Fruit fly (Drosophila melanogaster) whole organism, embryonic: ENCODE measurements around the gene CG13306.

ENCODE experiments used
- CG10321 ChIP-seq: fragments of 200-800 bp; sonication (Bioruptor generic); IDR thresholded peaks from 2 replicates; pipeline ENCODE4 v1.3.6; 2022; ENCODE audit warnings: missing biosample characterization, missing genetic modification characterization
- CG10654 ChIP-seq: fragments of 200-800 bp; sonication (Bioruptor generic); optimal IDR thresholded peaks from 2 replicates; lab custom pipeline; 2016; ENCODE audit warnings: missing biosample characterization, missing genetic modification characterization
- CG12391 ChIP-seq: fragments of 200-800 bp; sonication (Bioruptor generic); optimal IDR thresholded peaks from 3 replicates; lab custom pipeline; 2018; ENCODE audit warnings: missing biosample characterization, mild to moderate bottlenecking, missing genetic modification characterization, moderate library complexity
- CG12769 ChIP-seq: fragments of 200-800 bp; sonication (Bioruptor generic); optimal IDR thresholded peaks from 2 replicates; lab custom pipeline; 2019; ENCODE audit warnings: missing biosample characterization, mild to moderate bottlenecking, missing genetic modification characterization, moderate library complexity
- CG12942 ChIP-seq: fragments of 200-800 bp; sonication (Bioruptor generic); optimal IDR thresholded peaks from 3 replicates; lab custom pipeline; 2016; ENCODE audit warnings: missing biosample characterization, missing genetic modification characterization
- CG13296 ChIP-seq: fragments of 200-800 bp; sonication (Bioruptor generic); optimal IDR thresholded peaks from 3 replicates; lab custom pipeline; 2018; ENCODE audit warnings: missing biosample characterization, mild to moderate bottlenecking, missing genetic modification characterization
- CG13624 ChIP-seq: fragments of 200-800 bp; sonication (Bioruptor generic); optimal IDR thresholded peaks from 2 replicates; lab custom pipeline; 2016; ENCODE audit warnings: missing biosample characterization, missing genetic modification characterization
- CG14014 ChIP-seq: fragments of 200-800 bp; sonication (Bioruptor generic); IDR thresholded peaks from 2 replicates; pipeline ENCODE4 v1.3.6; 2022; ENCODE audit warnings: missing biosample characterization, missing genetic modification characterization
- CG15601 ChIP-seq: fragments of 200-800 bp; sonication (Bioruptor generic); optimal IDR thresholded peaks from 3 replicates; lab custom pipeline; 2019; ENCODE audit warnings: missing biosample characterization, mild to moderate bottlenecking, missing genetic modification characterization, moderate library complexity
- CG16813 ChIP-seq: fragments of 200-800 bp; sonication (Bioruptor generic); IDR thresholded peaks from 3 replicates; pipeline ENCODE4 v1.3.6; 2022; ENCODE audit warnings: missing biosample characterization, missing genetic modification characterization; ENCODE audit not compliant: partially characterized antibody
- CG17361 ChIP-seq: fragments of 200-800 bp; sonication (Bioruptor generic); IDR thresholded peaks from 3 replicates; pipeline ENCODE4 v1.3.6; 2022; ENCODE audit warnings: missing biosample characterization, missing genetic modification characterization
- CG34422 ChIP-seq: fragments of 200-800 bp; sonication (Bioruptor generic); IDR thresholded peaks from 3 replicates; pipeline ENCODE4 v1.3.6; 2022; ENCODE audit warnings: missing biosample characterization, missing genetic modification characterization
- CG3726 ChIP-seq: fragments of 200-800 bp; sonication (Bioruptor generic); IDR thresholded peaks from 3 replicates; pipeline ENCODE4, ENCODE4 v1.3.6; 2022; ENCODE audit warnings: missing biosample characterization, missing genetic modification characterization
- CG8359 ChIP-seq: fragments of 200-800 bp; sonication (Bioruptor generic); optimal IDR thresholded peaks from 2 replicates; lab custom pipeline; 2017; ENCODE audit warnings: missing biosample characterization, mild to moderate bottlenecking, missing genetic modification characterization, borderline replicate concordance
- CG8765 ChIP-seq: fragments of 200-800 bp; sonication (Bioruptor generic); IDR thresholded peaks from 2 replicates; pipeline ENCODE4 v1.3.6; 2022; ENCODE audit warnings: missing biosample characterization, missing genetic modification characterization
- CG9932 ChIP-seq: fragments of 200-800 bp; sonication (Bioruptor generic); IDR thresholded peaks from 2 replicates; pipeline ENCODE4 v1.3.6; 2022; ENCODE audit warnings: missing biosample characterization, missing genetic modification characterization
- CrebB ChIP-seq: fragments of 200-800 bp; sonication (Bioruptor generic); optimal IDR thresholded peaks from 3 replicates; lab custom pipeline; 2018; ENCODE audit warnings: missing biosample characterization, mild to moderate bottlenecking, missing genetic modification characterization
- Dip3 ChIP-seq: fragments of 200-800 bp; sonication (Bioruptor generic); optimal IDR thresholded peaks from 3 replicates; lab custom pipeline; 2016; ENCODE audit warnings: missing biosample characterization, missing genetic modification characterization
- Drgx ChIP-seq: fragments of 200-800 bp; sonication (Bioruptor generic); IDR thresholded peaks from 2 replicates; pipeline ENCODE4 v1.3.6; 2022; ENCODE audit warnings: missing biosample characterization, missing genetic modification characterization
- E2f2 ChIP-seq: fragments of 200-800 bp; sonication (Bioruptor generic); IDR thresholded peaks from 2 replicates; pipeline ENCODE4 v1.3.6; 2022; ENCODE audit warnings: missing biosample characterization, missing genetic modification characterization
- Elba2 ChIP-seq: fragments of 200-800 bp; sonication (Bioruptor generic); optimal IDR thresholded peaks from 3 replicates; lab custom pipeline; 2016; ENCODE audit warnings: missing biosample characterization, missing genetic modification characterization
- Hand ChIP-seq: fragments of 200-800 bp; sonication (Bioruptor generic); optimal IDR thresholded peaks from 2 replicates; lab custom pipeline; 2017; ENCODE audit warnings: mild to moderate bottlenecking, missing biosample characterization, missing genetic modification reagents, missing genetic modification characterization
- Hr3 ChIP-seq: fragments of 200-800 bp; sonication (Bioruptor generic); optimal IDR thresholded peaks from 3 replicates; lab custom pipeline; 2016; ENCODE audit warnings: missing biosample characterization, missing genetic modification characterization
- Lhr ChIP-seq: fragments of 200-800 bp; sonication (Bioruptor generic); optimal IDR thresholded peaks from 3 replicates; lab custom pipeline; 2017; ENCODE audit warnings: mild to moderate bottlenecking, missing biosample characterization, missing genetic modification reagents, missing genetic modification characterization
- Lim3 ChIP-seq: fragments of 200-800 bp; sonication (Bioruptor generic); IDR thresholded peaks from 2 replicates; pipeline ENCODE4 v1.3.6; 2022; ENCODE audit warnings: missing biosample characterization, missing genetic modification characterization
- NFAT ChIP-seq: fragments of 200-800 bp; sonication (Bioruptor generic); IDR thresholded peaks from 2 replicates; pipeline ENCODE4 v1.3.6; 2022; ENCODE audit warnings: missing biosample characterization, missing genetic modification characterization
- Oli ChIP-seq: fragments of 200-800 bp; sonication (Bioruptor generic); optimal IDR thresholded peaks from 2 replicates; lab custom pipeline; 2018; ENCODE audit warnings: missing biosample characterization, mild to moderate bottlenecking, missing genetic modification characterization, moderate library complexity
- Sox102F ChIP-seq: fragments of 200-800 bp; sonication (Bioruptor generic); optimal IDR thresholded peaks from 2 replicates; lab custom pipeline; 2018; ENCODE audit warnings: missing biosample characterization, mild to moderate bottlenecking, missing genetic modification characterization, moderate library complexity
- ato ChIP-seq: fragments of 200-800 bp; sonication (Bioruptor generic); IDR thresholded peaks from 2 replicates; pipeline ENCODE4 v1.3.6; 2022; ENCODE audit warnings: missing biosample characterization, missing genetic modification characterization; ENCODE audit not compliant: partially characterized antibody
- bsh ChIP-seq, 2 experiments: fragments of 200-800 bp; sonication (Bioruptor generic); optimal IDR thresholded peaks; 2 replicates each; lab custom pipeline; 2017 to 2018; ENCODE audit warnings: mild to moderate bottlenecking in 2 of 2, missing biosample characterization in 2 of 2, missing genetic modification characterization in 2 of 2, moderate library complexity in 1 of 2
- chm ChIP-seq: fragments of 200-800 bp; sonication (Bioruptor generic); IDR thresholded peaks from 2 replicates; pipeline ENCODE4 v1.3.6; 2022; ENCODE audit warnings: missing biosample characterization, missing genetic modification characterization
- emc ChIP-seq: fragments of 200-800 bp; sonication (Bioruptor generic); optimal IDR thresholded peaks from 2 replicates; lab custom pipeline; 2016; ENCODE audit warnings: missing biosample characterization, missing genetic modification characterization
- eve ChIP-seq, 2 experiments: fragments of >200 bp; optimal IDR thresholded peaks; 2 replicates each; lab custom pipeline; 2017; ENCODE audit warnings: missing biosample characterization in 2 of 2, missing genetic modification characterization in 2 of 2
- fd3F ChIP-seq: fragments of 200-800 bp; sonication (Bioruptor generic); optimal IDR thresholded peaks from 2 replicates; lab custom pipeline; 2018; ENCODE audit warnings: missing biosample characterization, mild to moderate bottlenecking, missing genetic modification characterization, moderate library complexity
- fu2 ChIP-seq: fragments of 200-800 bp; sonication (Bioruptor generic); optimal IDR thresholded peaks from 2 replicates; lab custom pipeline; 2016; ENCODE audit warnings: missing biosample characterization, missing genetic modification characterization
- gro ChIP-seq: fragments of 200-800 bp; sonication (Bioruptor generic); optimal IDR thresholded peaks from 2 replicates; lab custom pipeline; 2016; ENCODE audit warnings: missing biosample characterization, missing genetic modification characterization
- ham ChIP-seq: fragments of 200-800 bp; sonication (Bioruptor generic); IDR thresholded peaks from 2 replicates; pipeline ENCODE4 v1.3.6; 2022; ENCODE audit warnings: missing biosample characterization, missing genetic modification characterization
- hbn ChIP-seq: fragments of 200-800 bp; sonication (Bioruptor generic); IDR thresholded peaks from 2 replicates; pipeline ENCODE4 v1.3.6; 2022; ENCODE audit warnings: missing biosample characterization, missing genetic modification characterization; ENCODE audit not compliant: partially characterized antibody
- her ChIP-seq: fragments of 200-800 bp; sonication (Bioruptor generic); optimal IDR thresholded peaks from 2 replicates; lab custom pipeline; 2016; ENCODE audit warnings: missing biosample characterization, missing genetic modification characterization
- hth ChIP-seq: fragments of >200 bp; optimal IDR thresholded peaks from 2 replicates; lab custom pipeline; 2017; ENCODE audit warnings: inconsistent platforms
- jing ChIP-seq: fragments of 200-800 bp; sonication (Bioruptor generic); optimal IDR thresholded peaks from 2 replicates; lab custom pipeline; 2018; ENCODE audit warnings: missing biosample characterization, mild to moderate bottlenecking, missing genetic modification characterization
- kah ChIP-seq: fragments of 200-800 bp; sonication (Bioruptor generic); optimal IDR thresholded peaks from 2 replicates; lab custom pipeline; 2018; ENCODE audit warnings: missing biosample characterization, mild to moderate bottlenecking, missing genetic modification characterization
- luna ChIP-seq: fragments of 200-800 bp; sonication (Bioruptor generic); optimal IDR thresholded peaks from 2 replicates; lab custom pipeline; 2016; ENCODE audit warnings: missing biosample characterization, missing genetic modification characterization
- mirr ChIP-seq: fragments of 200-800 bp; sonication (Bioruptor generic); optimal IDR thresholded peaks from 3 replicates; lab custom pipeline; 2018; ENCODE audit warnings: missing biosample characterization, mild to moderate bottlenecking, missing genetic modification characterization
- org-1 ChIP-seq: fragments of 200-800 bp; sonication (Bioruptor generic); optimal IDR thresholded peaks from 2 replicates; lab custom pipeline; 2017; ENCODE audit warnings: missing biosample characterization, missing genetic modification characterization
- p53 ChIP-seq: fragments of 200-800 bp; sonication (Bioruptor generic); optimal IDR thresholded peaks from 2 replicates; lab custom pipeline; 2016; ENCODE audit warnings: missing biosample characterization, missing genetic modification characterization
- psq ChIP-seq: fragments of 200-800 bp; sonication (Bioruptor generic); optimal IDR thresholded peaks from 2 replicates; lab custom pipeline; 2017; ENCODE audit warnings: missing biosample characterization, missing genetic modification characterization
- sc ChIP-seq, 3 experiments: fragments of >200 bp in 2 of 3; fragments of 200-800 bp in 1 of 3; sonication (Bioruptor generic) in 1 of 3; optimal IDR thresholded peaks; 2 replicates in 2 of 3; 3 replicates in 1 of 3; lab custom pipeline; 2017; ENCODE audit warnings: mild to moderate bottlenecking in 1 of 3, missing biosample characterization in 1 of 3, missing genetic modification characterization in 1 of 3, missing genetic modification reagents in 1 of 3
- tup ChIP-seq: fragments of 200-800 bp; sonication (Bioruptor generic); optimal IDR thresholded peaks from 2 replicates; lab custom pipeline; 2016; ENCODE audit warnings: missing biosample characterization, mild to moderate bottlenecking, missing genetic modification characterization, moderate library complexity
- yki ChIP-seq: fragments of >200 bp; optimal IDR thresholded peaks from 3 replicates; lab custom pipeline; 2018

CG13306 gene

dm6 chr3L:8765969-8766538 lies 16.5 kb upstream of the CG13306 start (continued):
- peak; percentile 98 for TF ChIP-seq CG12391 (tag; lab: Kevin White, UChicago)
- peak; percentile 96 for TF ChIP-seq tup (GFP tag; lab: Kevin White, UChicago)
- TF ChIP-seq Lim3 = peak; percentile 97
- TF ChIP-seq Lhr (GFP tag; lab: Kevin White, UChicago) = peak; percentile 96
- peak; percentile 96 for TF ChIP-seq CG13296 (GFP tag; lab: Kevin White, UChicago)
- peak; percentile 100 for TF ChIP-seq Oli (tag; lab: Kevin White, UChicago)
- peak; percentile 59 for TF ChIP-seq CG16813
- TF ChIP-seq E2f2 = peak; percentile 83
- peak; percentile 95 for TF ChIP-seq CG3726
- peak; percentile 70 for TF ChIP-seq luna (GFP tag; lab: Kevin White, UChicago)
- TF ChIP-seq fu2 = peak; percentile 97
- TF ChIP-seq CG13624 = peak; percentile 80
- TF ChIP-seq CG8765 (GFP tag; lab: Robert Waterston, UW) = peak; percentile 92
- TF ChIP-seq gro (GFP tag; lab: Kevin White, UChicago) = peak; percentile 88
- no peak for TF ChIP-seq hth (lab: Kevin White, UChicago)
- TF ChIP-seq CG10654 = peak; percentile 94
- no peak for TF ChIP-seq hbn
- TF ChIP-seq Elba2 = peak; percentile 74
- no peak for TF ChIP-seq sc (optimal IDR thresholded peaks at IDR 0.05; lab: Kevin White, UChicago)
- TF ChIP-seq sc (GFP tag; optimal IDR thresholded peaks at IDR 0.05; lab: Kevin White, UChicago) = peak; percentile 98
- peak; percentile 97 for TF ChIP-seq CG34422 (GFP tag; lab: Robert Waterston, UW)
- TF ChIP-seq bsh (GFP tag; optimal IDR thresholded peaks at IDR 0.05; lab: Kevin White, UChicago) = peak; percentile 97 to 99
- peak; percentile 98 for TF ChIP-seq CG12769 (tag; lab: Kevin White, UChicago)
- TF ChIP-seq mirr = peak; percentile 85
- TF ChIP-seq CG9932 (GFP tag; lab: Robert Waterston, UW) = peak; percentile 98
- TF ChIP-seq Hr3 (GFP tag; lab: Kevin White, UChicago) = peak; percentile 98
- peak; percentile 98 for TF ChIP-seq Dip3 (GFP tag; lab: Kevin White, UChicago)
- TF ChIP-seq her = peak; percentile 94
- TF ChIP-seq yki = no peak
- TF ChIP-seq jing (GFP tag; lab: Kevin White, UChicago) = peak; percentile 98
- peak; percentile 61 for TF ChIP-seq p53 (GFP tag; lab: Kevin White, UChicago)
- TF ChIP-seq CrebB (tag; lab: Kevin White, UChicago) = peak; percentile 96
- peak; percentile 95 for TF ChIP-seq Hand
- TF ChIP-seq CG10321 (GFP tag; lab: Robert Waterston, UW) = peak; percentile 84
- peak; percentile 98 for TF ChIP-seq Sox102F (GFP tag; lab: Kevin White, UChicago)
- TF ChIP-seq fd3F (GFP tag; lab: Kevin White, UChicago) = peak; percentile 98
- peak; percentile 74 to 100 for TF ChIP-seq eve (GFP tag; optimal IDR thresholded peaks at IDR 0.05; lab: Kevin White, UChicago)
- peak; percentile 99 for TF ChIP-seq org-1 (GFP tag; lab: Kevin White, UChicago)
- peak; percentile 97 for TF ChIP-seq CG15601 (tag; lab: Kevin White, UChicago)
- peak; percentile 98 for TF ChIP-seq CG12942 (GFP tag; lab: Kevin White, UChicago)
- peak; percentile 93 for TF ChIP-seq ham (GFP tag; lab: Robert Waterston, UW)
- peak; percentile 87 for TF ChIP-seq CG8359
- peak; percentile 83 for TF ChIP-seq psq (GFP tag; lab: Kevin White, UChicago)
- no peak; the same call in none of the 2 replicates for TF ChIP-seq ato (GFP tag; lab: Robert Waterston, UW)
- peak; percentile 92 for TF ChIP-seq emc
- peak; percentile 94 for TF ChIP-seq NFAT (GFP tag; lab: Robert Waterston, UW)
- peak; percentile 89 for TF ChIP-seq kah (GFP tag; lab: Kevin White, UChicago)
- peak; percentile 94 for TF ChIP-seq Drgx (GFP tag; lab: Robert Waterston, UW)
- peak; percentile 100 for TF ChIP-seq CG17361 (GFP tag; lab: Robert Waterston, UW)
- TF ChIP-seq CG14014 (GFP tag; lab: Robert Waterston, UW) = peak; percentile 98
- peak; percentile 91 for TF ChIP-seq chm (GFP tag; lab: Robert Waterston, UW)
